Fruit fly (Drosophila melanogaster) whole organism, wandering third instar larva: ENCODE measurements around the gene CG3164.

Source experiments
- Abd-B ChIP-seq: fragments of >200 bp; optimal IDR thresholded peaks from 2 replicates; lab custom pipeline; 2017; ENCODE audit warnings: missing biosample characterization, missing genetic modification characterization
- CG32264 ChIP-seq: fragments of 200-800 bp; sonication (Bioruptor generic); optimal IDR thresholded peaks from 2 replicates; lab custom pipeline; 2016; ENCODE audit warnings: missing biosample characterization, missing genetic modification characterization
- CG9705 ChIP-seq: fragments of 200-800 bp; sonication (Bioruptor generic); optimal IDR thresholded peaks from 2 replicates; lab custom pipeline; 2018; ENCODE audit warnings: missing biosample characterization, mild to moderate bottlenecking, missing genetic modification characterization
- CrebA ChIP-seq: fragments of 200-800 bp; sonication (Bioruptor generic); optimal IDR thresholded peaks from 2 replicates; lab custom pipeline; 2016; ENCODE audit warnings: missing biosample characterization, mild to moderate bottlenecking, missing genetic modification characterization, borderline replicate concordance
- Dfd ChIP-seq: fragments of >200 bp; optimal IDR thresholded peaks from 2 replicates; lab custom pipeline; 2017; ENCODE audit warnings: missing biosample characterization, missing genetic modification characterization
- Dif ChIP-seq: fragments of 200-275, 200-300 bp; sonication (Bioruptor generic); optimal IDR thresholded peaks from 2 replicates; lab custom pipeline; 2018; ENCODE audit warnings: missing biosample characterization, missing genetic modification characterization; ENCODE audit not compliant: partially characterized antibody
- GATAd ChIP-seq: sonication (Bioruptor generic); optimal IDR thresholded peaks from 2 replicates; lab custom pipeline; 2016; ENCODE audit warnings: missing biosample characterization, missing genetic modification characterization
- HLH106 ChIP-seq: fragments of 200-800 bp; optimal IDR thresholded peaks from 3 replicates; lab custom pipeline; 2019; ENCODE audit warnings: missing biosample characterization, mild to moderate bottlenecking, missing genetic modification characterization, moderate library complexity
- Hnf4 ChIP-seq: fragments of 200-800 bp; sonication (Bioruptor generic); optimal IDR thresholded peaks from 2 replicates; lab custom pipeline; 2016; ENCODE audit warnings: missing biosample characterization, mild to moderate bottlenecking, missing genetic modification characterization
- Hr78 ChIP-seq: fragments of >200 bp; optimal IDR thresholded peaks from 2 replicates; lab custom pipeline; 2017; ENCODE audit warnings: missing biosample characterization, missing genetic modification characterization
- Hr83 ChIP-seq: fragments of 200-300 bp; sonication (Bioruptor generic); optimal IDR thresholded peaks from 2 replicates; lab custom pipeline; 2016; ENCODE audit warnings: missing biosample characterization, mild to moderate bottlenecking, missing genetic modification characterization, moderate library complexity; ENCODE audit not compliant: poor library complexity, severe bottlenecking
- Jra ChIP-seq: sonication (Bioruptor generic); optimal IDR thresholded peaks from 2 replicates; lab custom pipeline; 2016; ENCODE audit warnings: missing biosample characterization, missing genetic modification characterization
- Mio ChIP-seq: sonication (Bioruptor generic); optimal IDR thresholded peaks from 2 replicates; lab custom pipeline; 2016; ENCODE audit warnings: missing biosample characterization, missing genetic modification characterization
- Myc ChIP-seq: fragments of >200 bp; optimal IDR thresholded peaks from 2 replicates; lab custom pipeline; 2017
- N ChIP-seq: fragments of >200 bp; optimal IDR thresholded peaks from 2 replicates; lab custom pipeline; 2018; ENCODE audit warnings: missing biosample characterization, missing external identifiers, missing genetic modification characterization
- OdsH ChIP-seq: fragments of 200-800 bp; sonication (Bioruptor generic); optimal IDR thresholded peaks from 2 replicates; lab custom pipeline; 2016; ENCODE audit warnings: missing biosample characterization, mild to moderate bottlenecking, missing genetic modification characterization
- Rel ChIP-seq, 2 experiments: fragments of 200-800 bp; sonication (Bioruptor generic) in 1 of 2; optimal IDR thresholded peaks; 2 replicates in 1 of 2; 3 replicates in 1 of 2; lab custom pipeline; 2016 to 2019; ENCODE audit warnings: mild to moderate bottlenecking in 2 of 2, missing biosample characterization in 2 of 2, missing genetic modification characterization in 2 of 2, moderate library complexity in 1 of 2
- Sp1 ChIP-seq: fragments of 200-800 bp; sonication (Bioruptor generic); optimal IDR thresholded peaks from 3 replicates; lab custom pipeline; 2019; ENCODE audit warnings: missing biosample characterization, mild to moderate bottlenecking, missing genetic modification characterization, moderate library complexity
- Vsx2 ChIP-seq: fragments of 200-300, 225-300 bp; sonication (Bioruptor generic); optimal IDR thresholded peaks from 2 replicates; lab custom pipeline; 2018; ENCODE audit warnings: missing biosample characterization, missing genetic modification characterization; ENCODE audit not compliant: partially characterized antibody
- br ChIP-seq: fragments of 200-800 bp; sonication (Bioruptor generic); optimal IDR thresholded peaks from 2 replicates; lab custom pipeline; 2016; ENCODE audit warnings: missing biosample characterization, missing genetic modification characterization
- brk ChIP-seq: fragments of 200-800 bp; sonication (Bioruptor generic); optimal IDR thresholded peaks from 2 replicates; lab custom pipeline; 2016; ENCODE audit warnings: missing biosample characterization, mild to moderate bottlenecking, missing genetic modification characterization
- dl ChIP-seq, 2 experiments: fragments of 175-275, 200-275 bp in 1 of 2; fragments of 200-275 bp in 1 of 2; sonication (Bioruptor generic); optimal IDR thresholded peaks; lab custom pipeline; 2018; ENCODE audit warnings: mild to moderate bottlenecking in 2 of 2, missing biosample characterization in 2 of 2, missing genetic modification characterization in 2 of 2, moderate library complexity in 2 of 2; ENCODE audit not compliant: partially characterized antibody in 2 of 2, insufficient read depth in 1 of 2
- dmrt93B ChIP-seq: fragments of 200-800 bp; sonication (Bioruptor generic); optimal IDR thresholded peaks from 2 replicates; lab custom pipeline; 2018; ENCODE audit warnings: missing biosample characterization, mild to moderate bottlenecking, missing genetic modification characterization
- dsf ChIP-seq: sonication (Bioruptor generic); optimal IDR thresholded peaks from 2 replicates; lab custom pipeline; 2016; ENCODE audit warnings: missing biosample characterization, missing genetic modification characterization, borderline replicate concordance
- ey ChIP-seq: fragments of 200-800 bp; sonication (Bioruptor generic); optimal IDR thresholded peaks from 2 replicates; lab custom pipeline; 2016; ENCODE audit warnings: missing biosample characterization, missing genetic modification characterization
- foxo ChIP-seq, 2 experiments: fragments of 200-800 bp; sonication (Bioruptor generic); optimal IDR thresholded peaks; 2 replicates in 1 of 2; 3 replicates in 1 of 2; lab custom pipeline; 2016 to 2017; ENCODE audit warnings: missing biosample characterization in 2 of 2, missing genetic modification characterization in 2 of 2
- fru ChIP-seq: fragments of 200-800 bp; sonication (Bioruptor generic); optimal IDR thresholded peaks from 3 replicates; lab custom pipeline; 2016; ENCODE audit warnings: missing biosample characterization, mild to moderate bottlenecking, missing genetic modification characterization
- h ChIP-seq: fragments of 200-800 bp; sonication (Bioruptor generic); optimal IDR thresholded peaks from 3 replicates; lab custom pipeline; 2016; ENCODE audit warnings: missing biosample characterization, mild to moderate bottlenecking, missing genetic modification characterization
- jim ChIP-seq: fragments of 175-275, 200-325 bp; sonication (Bioruptor generic); optimal IDR thresholded peaks from 2 replicates; lab custom pipeline; 2016; ENCODE audit warnings: missing biosample characterization, mild to moderate bottlenecking, missing genetic modification characterization
- lola ChIP-seq: fragments of >200 bp; optimal IDR thresholded peaks from 2 replicates; lab custom pipeline; 2017; ENCODE audit warnings: missing biosample characterization, missing genetic modification characterization
- pan ChIP-seq: fragments of >200 bp; optimal IDR thresholded peaks from 2 replicates; lab custom pipeline; 2017
- psq ChIP-seq: fragments of 200-800 bp; sonication (Bioruptor generic); optimal IDR thresholded peaks from 3 replicates; lab custom pipeline; 2017; ENCODE audit warnings: missing biosample characterization, mild to moderate bottlenecking, missing genetic modification characterization, moderate library complexity
- rgr ChIP-seq: fragments of 200-800 bp; sonication (Bioruptor generic); optimal IDR thresholded peaks from 3 replicates; lab custom pipeline; 2016; ENCODE audit warnings: missing biosample characterization, mild to moderate bottlenecking, missing genetic modification characterization
- sage ChIP-seq: fragments of 200-800 bp; sonication (Bioruptor generic); optimal IDR thresholded peaks from 2 replicates; lab custom pipeline; 2016; ENCODE audit warnings: missing biosample characterization, mild to moderate bottlenecking, missing genetic modification characterization
- sv ChIP-seq: fragments of 200-800 bp; sonication (Bioruptor generic); optimal IDR thresholded peaks from 3 replicates; lab custom pipeline; 2016; ENCODE audit warnings: missing biosample characterization, missing genetic modification characterization
- tai ChIP-seq: sonication (Bioruptor generic); optimal IDR thresholded peaks from 2 replicates; lab custom pipeline; 2016; ENCODE audit warnings: missing biosample characterization, missing genetic modification characterization
- usp ChIP-seq: fragments of >200 bp; optimal IDR thresholded peaks from 2 replicates; lab custom pipeline; 2017; ENCODE audit warnings: missing biosample characterization, missing genetic modification characterization
- woc ChIP-seq: sonication (Bioruptor generic); optimal IDR thresholded peaks from 2 replicates; lab custom pipeline; 2016; ENCODE audit warnings: missing biosample characterization, mild to moderate bottlenecking, missing genetic modification characterization

The CG3164 gene

DNA sequence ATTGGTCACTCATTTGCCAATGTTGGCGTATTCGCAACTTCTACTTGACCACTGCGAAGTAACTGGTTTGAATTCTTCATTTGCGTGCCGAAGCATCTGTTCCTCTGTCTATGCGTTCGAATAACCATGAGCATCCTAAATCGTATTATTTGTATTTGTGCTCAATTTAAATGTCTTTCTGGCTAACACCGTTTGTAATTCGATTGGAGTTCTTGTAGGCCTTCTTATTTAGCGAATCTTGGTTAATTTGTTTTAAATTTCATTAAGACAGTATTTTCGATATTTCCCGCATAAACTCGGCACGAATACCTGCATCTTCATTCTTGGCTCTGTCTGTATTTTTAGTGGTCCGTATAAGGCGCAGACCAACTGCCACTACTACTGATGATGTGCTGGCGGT lies 38.8 kb downstream of the CG3164 start:
- TF ChIP-seq h (no peak), br (GFP tag; lab: Kevin White, UChicago) (peak; percentile 85), Myc (lab: Kevin White, UChicago) (no peak), woc (GFP tag; lab: Kevin White, UChicago) (peak; percentile 75), sage (GFP tag; lab: Kevin White, UChicago) (peak; percentile 59), foxo (GFP tag; optimal IDR thresholded peaks at IDR 0.05; lab: Kevin White, UChicago) (peak in 1 of 2 experiments; percentile 86), HLH106 (tag; lab: Kevin White, UChicago) (peak; percentile 90), dl (GFP tag; optimal IDR thresholded peaks at IDR 0.05; lab: Kevin White, UChicago; ENCODE audit: insufficient read depth in 1 of 2, partially characterized antibody in 2 of 2) (no peak), GATAd (GFP tag; lab: Kevin White, UChicago) (no peak), Hnf4 (GFP tag; lab: Kevin White, UChicago) (peak; percentile 73), CG32264 (GFP tag; lab: Kevin White, UChicago) (peak; percentile 59), tai (GFP tag; lab: Kevin White, UChicago) (peak; percentile 17), Dfd (GFP tag; lab: Kevin White, UChicago) (no peak), usp (GFP tag; lab: Kevin White, UChicago) (no peak), dsf (GFP tag; lab: Kevin White, UChicago) (no peak), ey (peak; percentile 79), Dif (GFP tag; lab: Kevin White, UChicago) (no peak), dmrt93B (GFP tag; lab: Kevin White, UChicago) (no peak), N (GFP tag; lab: Kevin White, UChicago) (no peak), psq (GFP tag; lab: Kevin White, UChicago) (peak; percentile 64), sv (GFP tag; lab: Kevin White, UChicago) (no peak), fru (GFP tag; lab: Kevin White, UChicago) (peak; percentile 87), pan (lab: Kevin White, UChicago) (no peak), OdsH (peak; percentile 79), lola (no peak), Mio (GFP tag; lab: Kevin White, UChicago) (no peak), Jra (GFP tag; lab: Kevin White, UChicago) (no peak), jim (GFP tag; lab: Kevin White, UChicago) (no peak), brk (peak; percentile 71), Hr83 (GFP tag; lab: Kevin White, UChicago) (no peak), CG9705 (GFP tag; lab: Kevin White, UChicago) (peak; percentile 84), Rel (GFP tag; optimal IDR thresholded peaks at IDR 0.05; lab: Kevin White, UChicago) (peak; percentile 68), Rel (tag; optimal IDR thresholded peaks at IDR 0.05; lab: Kevin White, UChicago) (peak; percentile 69), Sp1 (GFP tag; lab: Kevin White, UChicago) (peak; percentile 93), rgr (GFP tag; lab: Kevin White, UChicago) (peak; percentile 81), Abd-B (GFP tag; lab: Kevin White, UChicago) (no peak), Vsx2 (GFP tag; lab: Kevin White, UChicago) (no peak), Hr78 (no peak), CrebA (GFP tag; lab: Kevin White, UChicago) (no peak)

DNA sequence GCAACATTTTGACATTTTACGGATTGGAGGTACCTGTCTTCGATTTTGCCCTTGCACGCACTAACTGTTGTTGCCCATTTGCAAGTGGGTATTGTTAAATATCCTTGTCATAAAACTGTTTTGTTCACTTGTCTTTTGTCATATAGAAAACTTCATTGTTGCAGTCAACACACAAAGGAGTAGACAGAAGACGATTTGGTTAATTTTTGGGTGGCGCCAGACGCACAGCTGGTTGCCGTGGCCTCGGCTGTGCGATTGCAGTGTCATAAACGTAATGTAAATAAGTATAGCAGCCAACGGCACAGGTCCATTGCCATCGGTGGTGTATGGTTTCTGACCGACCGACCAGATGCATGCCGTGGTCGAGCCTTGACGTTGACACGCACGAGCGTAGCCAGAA lies 39.3 kb downstream of the CG3164 start:
- TF ChIP-seq GATAd (GFP tag; lab: Kevin White, UChicago) (no peak), Hr83 (GFP tag; lab: Kevin White, UChicago) (no peak), Dfd (GFP tag; lab: Kevin White, UChicago) (no peak), Jra (GFP tag; lab: Kevin White, UChicago) (no peak), Hr78 (no peak), dsf (GFP tag; lab: Kevin White, UChicago) (no peak), Mio (GFP tag; lab: Kevin White, UChicago) (no peak), pan (lab: Kevin White, UChicago) (no peak), OdsH (no peak), jim (GFP tag; lab: Kevin White, UChicago) (no peak), psq (GFP tag; lab: Kevin White, UChicago) (no peak), Dif (GFP tag; lab: Kevin White, UChicago) (no peak), CG32264 (GFP tag; lab: Kevin White, UChicago) (no peak), Abd-B (GFP tag; lab: Kevin White, UChicago) (no peak), Vsx2 (GFP tag; lab: Kevin White, UChicago) (no peak), Sp1 (GFP tag; lab: Kevin White, UChicago) (no peak), usp (GFP tag; lab: Kevin White, UChicago) (no peak), Myc (lab: Kevin White, UChicago) (no peak), br (GFP tag; lab: Kevin White, UChicago) (no peak), sage (GFP tag; lab: Kevin White, UChicago) (no peak)
- TF ChIP-seq, all 38 proteins: peak for 0
